Worm (Caenorhabditis elegans): Measurements from ENCODE around the gene C03H5.6.

DNA sequence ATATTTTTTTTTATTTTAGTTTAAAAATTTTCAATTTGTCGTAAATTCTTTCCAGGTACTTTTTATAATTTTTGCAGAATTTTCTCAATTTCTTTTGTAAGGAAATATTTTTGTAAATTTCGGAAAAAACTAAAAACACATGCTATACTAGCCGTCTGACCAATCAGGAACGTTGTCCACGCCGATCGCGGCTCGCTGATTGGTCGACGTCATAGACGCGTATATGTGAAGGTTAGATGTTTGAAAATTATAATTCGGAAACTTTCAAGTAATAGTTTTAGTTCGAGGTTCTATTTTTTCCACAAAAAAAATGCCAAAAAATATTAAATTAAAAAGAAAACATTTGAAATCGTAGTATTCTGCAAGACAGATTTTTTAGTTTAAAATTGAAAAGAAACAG lies 27.0 kb downstream of the C03H5.6 start:
- TF ChIP-seq mdl-1 (tag; optimal IDR thresholded peaks at IDR 0.05) (no peak), elt-3 (tag; optimal IDR thresholded peaks at IDR 0.05) (no peak), pha-4 (tag; optimal IDR thresholded peaks at IDR 0.05) (no peak), pqm-1 (tag; optimal IDR thresholded peaks at IDR 0.05) (no peak), ztf-11 (tag; optimal IDR thresholded peaks at IDR 0.05) (no peak), fkh-2 (tag; optimal IDR thresholded peaks at IDR 0.05) (no peak)

Data from whole organism, L3 larva.